Worm (Caenorhabditis elegans): ENCODE results near the gene T05G5.1.

- no peak for TF ChIP-seq Y95B8A.8 (GFP tag; IDR thresholded peaks at IDR 0.05)
- no peak for TF ChIP-seq dpff-1 (tag; optimal IDR thresholded peaks at IDR 0.05)
These were observed 24.9 kb upstream of the T05G5.1 start for ce11 chrIII:9768023-9768422.

All from whole organism, young adult.